Worm (Caenorhabditis elegans) whole organism, early embryonic: ENCODE measurements around the gene sek-3.
A peak's percentile ranks its signal among the peaks of the same experiment; 100 is the strongest.

Source experiments
- B0310.2 ChIP-seq: sonication (generic microtip); optimal IDR thresholded peaks from 2 replicates; lab custom pipeline; 2016; ENCODE audit warnings: mild to moderate bottlenecking, missing genetic modification characterization, missing compliant biosample characterization
- F13C5.2 ChIP-seq: sonication (generic microtip); optimal IDR thresholded peaks from 2 replicates; lab custom pipeline; 2017; ENCODE audit warnings: mild to moderate bottlenecking, missing genetic modification characterization, inconsistent platforms, missing compliant biosample characterization
- aly-1 ChIP-seq: sonication (generic microtip); optimal IDR thresholded peaks from 2 replicates; lab custom pipeline; 2016; ENCODE audit warnings: missing genetic modification characterization, missing compliant biosample characterization
- ama-1 ChIP-seq: fragments of 150-350 bp; optimal IDR thresholded peaks from 2 replicates; lab custom pipeline; 2014
- ceh-13 ChIP-seq: fragments of 200-800 bp; sonication (Bioruptor generic); optimal IDR thresholded peaks from 2 replicates; lab custom pipeline; 2018; ENCODE audit warnings: mild to moderate bottlenecking, missing genetic modification characterization, missing compliant biosample characterization
- ceh-36 ChIP-seq: sonication (generic microtip); optimal IDR thresholded peaks from 2 replicates; lab custom pipeline; 2016; ENCODE audit warnings: missing genetic modification characterization, inconsistent platforms, missing compliant biosample characterization
- ets-7 ChIP-seq: sonication (generic microtip); optimal IDR thresholded peaks from 2 replicates; lab custom pipeline; 2016; ENCODE audit warnings: missing genotype, missing genetic modification characterization, missing compliant biosample characterization
- flt-1 ChIP-seq: fragments of 200-800 bp; sonication (Bioruptor generic); IDR thresholded peaks from 2 replicates; pipeline ENCODE4 v1.3.6; 2022; ENCODE audit warnings: missing genetic modification characterization, missing compliant biosample characterization
- hmbx-1 ChIP-seq: sonication (generic microtip); optimal IDR thresholded peaks from 2 replicates; lab custom pipeline; 2016; ENCODE audit warnings: mild to moderate bottlenecking, missing genetic modification characterization, missing compliant biosample characterization
- hmg-4 ChIP-seq: fragments of 200-800 bp; sonication (Bioruptor generic); optimal IDR thresholded peaks from 2 replicates; lab custom pipeline; 2018; ENCODE audit warnings: mild to moderate bottlenecking, missing genetic modification characterization, missing compliant biosample characterization
- hnd-1 ChIP-seq: sonication (generic microtip); optimal IDR thresholded peaks from 2 replicates; lab custom pipeline; 2016; ENCODE audit warnings: missing genetic modification characterization, missing compliant biosample characterization
- pes-1 ChIP-seq: fragments of 200-800 bp; sonication (Bioruptor generic); IDR thresholded peaks from 2 replicates; pipeline ENCODE4 v1.3.6; 2022; ENCODE audit warnings: missing genetic modification reagents, missing genetic modification characterization, missing compliant biosample characterization
- scrt-1 ChIP-seq: fragments of 200-800 bp; sonication (Bioruptor generic); IDR thresholded peaks from 2 replicates; pipeline ENCODE4 v1.3.6; 2022; ENCODE audit warnings: missing genetic modification characterization, missing compliant biosample characterization
- sea-1 ChIP-seq: fragments of 200-800 bp; sonication (Bioruptor generic); conservative IDR thresholded peaks from 2 replicates; pipeline ENCODE4 v1.3.6; 2022; ENCODE audit warnings: missing genetic modification characterization, missing compliant biosample characterization
- tbx-11 ChIP-seq: fragments of 200-800 bp; sonication (Bioruptor generic); IDR thresholded peaks from 2 replicates; pipeline ENCODE4 v1.3.6; 2022; ENCODE audit warnings: missing genetic modification characterization, missing compliant biosample characterization
- tbx-37 ChIP-seq: fragments of 200-800 bp; sonication (Bioruptor generic); conservative IDR thresholded peaks from 2 replicates; pipeline ENCODE4 v1.3.6; 2022; ENCODE audit warnings: missing genetic modification reagents, missing genetic modification characterization, missing compliant biosample characterization
- tra-4 ChIP-seq: sonication (generic microtip); optimal IDR thresholded peaks from 2 replicates; lab custom pipeline; 2017; ENCODE audit warnings: missing genetic modification characterization, missing compliant biosample characterization

Gene sek-3

ce11 chrX:4997548-4998087 is 20.1 kb upstream of the sek-3 start, which contains the start of gene ZC8.6:
ZC8.6 (minus strand) TSS chrX:4997598.
- TF ChIP-seq hnd-1 (no peak), hmg-4 (peak; percentile 1)

- peak; percentile 52 for TF ChIP-seq hmg-4
- TF ChIP-seq sea-1 = no peak
- TF ChIP-seq pes-1 (GFP tag; lab: Robert Waterston, UW) = no peak
- no peak for TF ChIP-seq ets-7
Observed at ce11 chrX:4998875-4999274, 18.8 kb upstream of the sek-3 start, which contains the start of gene set-30. set-30 (plus strand) TSS chrX:4999270.

ce11 chrX:5004940-5005339 is 12.8 kb upstream of the sek-3 start, which contains the start of gene hsd-2:
hsd-2 (plus strand) TSS chrX:5005240.
- TF ChIP-seq pes-1 (GFP tag; lab: Robert Waterston, UW) (no peak), flt-1 (no peak), hmbx-1 (no peak), ceh-13 (no peak), ets-7 (no peak), tbx-37 (GFP tag; lab: Robert Waterston, UW) (no peak), ama-1 (lab: Kevin White, UChicago) (no peak), tbx-11 (no peak), scrt-1 (GFP tag; lab: Robert Waterston, UW) (no peak), sea-1 (no peak), F13C5.2 (tag; lab: Kevin White, UChicago) (no peak)

- no peak for TF ChIP-seq hnd-1
- no peak for TF ChIP-seq ceh-13
- TF ChIP-seq hmbx-1 = no peak
- no peak for TF ChIP-seq tbx-37 (GFP tag; lab: Robert Waterston, UW)
- TF ChIP-seq F13C5.2 (tag; lab: Kevin White, UChicago) = no peak
- no peak for TF ChIP-seq sea-1
- no peak for TF ChIP-seq flt-1
- no peak for TF ChIP-seq ceh-36
- no peak for TF ChIP-seq tbx-11
- no peak for TF ChIP-seq B0310.2 (tag; lab: Kevin White, UChicago)
Observed at ce11 chrX:5006972-5007371, 10.7 kb upstream of the sek-3 start.

- TF ChIP-seq hmbx-1 (no peak), B0310.2 (tag; lab: Kevin White, UChicago) (no peak), F13C5.2 (tag; lab: Kevin White, UChicago) (no peak), sea-1 (no peak), pes-1 (GFP tag; lab: Robert Waterston, UW) (no peak), ceh-36 (no peak), tbx-11 (no peak), flt-1 (no peak), aly-1 (no peak), scrt-1 (GFP tag; lab: Robert Waterston, UW) (no peak), tra-4 (no peak), ama-1 (lab: Kevin White, UChicago) (no peak), ceh-13 (no peak), hmg-4 (no peak), hnd-1 (no peak), ets-7 (no peak), tbx-37 (GFP tag; lab: Robert Waterston, UW) (no peak)
Observed at ce11 chrX:5009000-5009399, 8.7 kb upstream of the sek-3 start, which contains the start of gene hsd-3. hsd-3 (plus strand) TSS chrX:5009300.

ce11 chrX:5013826-5014225 is 3.9 kb upstream of the sek-3 start, which contains the start of gene ZC449.7:
ZC449.7 (plus strand) TSS chrX:5014074.
- no peak for TF ChIP-seq hmg-4
- no peak for TF ChIP-seq aly-1
- no peak for TF ChIP-seq B0310.2 (tag; lab: Kevin White, UChicago)
- TF ChIP-seq scrt-1 (GFP tag; lab: Robert Waterston, UW) = no peak
- TF ChIP-seq hnd-1 = no peak
- no peak for TF ChIP-seq hmbx-1
- TF ChIP-seq pes-1 (GFP tag; lab: Robert Waterston, UW) = no peak
- TF ChIP-seq ceh-13 = no peak
- no peak for TF ChIP-seq flt-1
- TF ChIP-seq ceh-36 = no peak
- no peak for TF ChIP-seq F13C5.2 (tag; lab: Kevin White, UChicago)
- TF ChIP-seq ets-7 = no peak
- no peak for TF ChIP-seq tra-4
- no peak for TF ChIP-seq tbx-11
- no peak for TF ChIP-seq sea-1
- no peak for TF ChIP-seq tbx-37 (GFP tag; lab: Robert Waterston, UW)
- no peak for TF ChIP-seq ama-1 (lab: Kevin White, UChicago)

- TF ChIP-seq hmg-4 = no peak
- TF ChIP-seq B0310.2 (tag; lab: Kevin White, UChicago) = no peak
- no peak for TF ChIP-seq hmbx-1
- no peak for TF ChIP-seq sea-1
- no peak for TF ChIP-seq tra-4
- TF ChIP-seq hnd-1 = no peak
- no peak for TF ChIP-seq tbx-11
- no peak for TF ChIP-seq ceh-13
Observed at ce11 chrX:5015775-5016174, 1.9 kb upstream of the sek-3 start, which contains the start of gene ZC449.8. ZC449.8 (plus strand) TSS chrX:5016075.

- TF ChIP-seq hmg-4 = no peak
- TF ChIP-seq F13C5.2 (tag; lab: Kevin White, UChicago) = no peak
- no peak for TF ChIP-seq B0310.2 (tag; lab: Kevin White, UChicago)
- TF ChIP-seq pes-1 (GFP tag; lab: Robert Waterston, UW) = no peak
Observed at ce11 chrX:5018062-5018653, 467 bp downstream of the sek-3 start.

ce11 chrX:5020996-5021395 is 3.3 kb downstream of the sek-3 start, which contains the start of gene ZC449.2:
ZC449.2 (plus strand) TSS chrX:5021285.
- no peak for TF ChIP-seq tbx-11
- no peak for TF ChIP-seq ets-7
